Fruit fly (Drosophila melanogaster) whole organism, embryonic: ENCODE measurements around the gene CG46303.
A peak's percentile ranks its signal among the peaks of the same experiment; 100 is the strongest.

Experiments used
- ATbp ChIP-seq: fragments of 200-800 bp; sonication (Bioruptor generic); optimal IDR thresholded peaks from 2 replicates; lab custom pipeline; 2017; ENCODE audit warnings: missing biosample characterization, mild to moderate bottlenecking, missing genetic modification characterization, missing genetic modification reagents
- B-H1 ChIP-seq: fragments of 200-800 bp; sonication (Bioruptor generic); IDR thresholded peaks from 3 replicates; pipeline ENCODE4 v1.3.6; 2022; ENCODE audit warnings: missing biosample characterization, missing genetic modification characterization
- Bdp1 ChIP-seq: fragments of 200-800 bp; sonication (Bioruptor generic); optimal IDR thresholded peaks from 3 replicates; lab custom pipeline; 2016; ENCODE audit warnings: missing biosample characterization, missing genetic modification characterization
- CG10462 ChIP-seq: fragments of 200-800 bp; sonication (Bioruptor generic); optimal IDR thresholded peaks from 2 replicates; lab custom pipeline; 2016; ENCODE audit warnings: missing biosample characterization, missing genetic modification characterization
- CG10565 ChIP-seq: fragments of 200-800 bp; sonication (Bioruptor generic); optimal IDR thresholded peaks from 3 replicates; lab custom pipeline; 2016; ENCODE audit warnings: missing biosample characterization, mild to moderate bottlenecking, missing genetic modification characterization
- CG11695 ChIP-seq: fragments of 200-800 bp; sonication (Bioruptor generic); IDR thresholded peaks from 3 replicates; pipeline ENCODE4 v1.3.6; 2022; ENCODE audit warnings: missing biosample characterization, missing genetic modification characterization
- CG12769 ChIP-seq: fragments of 200-800 bp; sonication (Bioruptor generic); optimal IDR thresholded peaks from 2 replicates; lab custom pipeline; 2019; ENCODE audit warnings: missing biosample characterization, mild to moderate bottlenecking, missing genetic modification characterization, moderate library complexity
- CG13894 ChIP-seq: fragments of 200-800 bp; sonication (Bioruptor generic); optimal IDR thresholded peaks from 3 replicates; lab custom pipeline; 2018; ENCODE audit warnings: missing biosample characterization, mild to moderate bottlenecking, missing genetic modification characterization, moderate library complexity
- CG14860 ChIP-seq: fragments of 200-800 bp; sonication (Bioruptor generic); IDR thresholded peaks from 3 replicates; pipeline ENCODE4 v1.3.6; 2022; ENCODE audit warnings: missing biosample characterization, missing genetic modification characterization; ENCODE audit not compliant: partially characterized antibody
- CG1603 ChIP-seq: fragments of 200-800 bp; sonication (Bioruptor generic); optimal IDR thresholded peaks from 2 replicates; lab custom pipeline; 2019; ENCODE audit warnings: missing biosample characterization, mild to moderate bottlenecking, missing genetic modification characterization, moderate library complexity
- CG17361 ChIP-seq: fragments of 200-800 bp; sonication (Bioruptor generic); IDR thresholded peaks from 3 replicates; pipeline ENCODE4 v1.3.6; 2022; ENCODE audit warnings: missing biosample characterization, missing genetic modification characterization
- CG1792 ChIP-seq: fragments of 200-800 bp; sonication (Bioruptor generic); optimal IDR thresholded peaks from 2 replicates; lab custom pipeline; 2016; ENCODE audit warnings: missing biosample characterization, missing genetic modification characterization
- CG3163 ChIP-seq: fragments of 200-800 bp; sonication (Bioruptor generic); optimal IDR thresholded peaks from 3 replicates; lab custom pipeline; 2016; ENCODE audit warnings: missing biosample characterization, missing genetic modification characterization
- CG32532 ChIP-seq: fragments of 200-800 bp; sonication (Bioruptor generic); IDR thresholded peaks from 2 replicates; pipeline ENCODE4 v1.3.6; 2022; ENCODE audit warnings: missing biosample characterization, missing genetic modification characterization
- CG33213 ChIP-seq: fragments of 200-800 bp; sonication (Bioruptor generic); optimal IDR thresholded peaks from 3 replicates; lab custom pipeline; 2016; ENCODE audit warnings: missing biosample characterization, missing genetic modification characterization
- CG7928 ChIP-seq: fragments of 200-800 bp; sonication (Bioruptor generic); optimal IDR thresholded peaks from 2 replicates; lab custom pipeline; 2017; ENCODE audit warnings: missing biosample characterization, mild to moderate bottlenecking, missing genetic modification characterization
- CG8944 ChIP-seq: fragments of 200-800 bp; sonication (Bioruptor generic); optimal IDR thresholded peaks from 3 replicates; lab custom pipeline; 2016; ENCODE audit warnings: missing biosample characterization, missing genetic modification characterization
- CG9797 ChIP-seq: fragments of 200-800 bp; sonication (Bioruptor generic); optimal IDR thresholded peaks from 3 replicates; lab custom pipeline; 2018; ENCODE audit warnings: missing biosample characterization, mild to moderate bottlenecking, missing genetic modification characterization
- D ChIP-seq, 2 experiments: fragments of 200-800 bp in 1 of 2; fragments of >200 bp in 1 of 2; sonication (Bioruptor generic) in 1 of 2; optimal IDR thresholded peaks; 2 replicates in 1 of 2; 3 replicates in 1 of 2; lab custom pipeline; 2017; ENCODE audit warnings: mild to moderate bottlenecking in 1 of 2, missing biosample characterization in 1 of 2, missing genetic modification characterization in 1 of 2, missing genetic modification reagents in 1 of 2
- Dbx ChIP-seq: fragments of 200-800 bp; sonication (Bioruptor generic); IDR thresholded peaks from 3 replicates; pipeline ENCODE4 v1.3.6; 2022; ENCODE audit warnings: missing biosample characterization, missing genetic modification characterization
- Dek ChIP-seq: fragments of 200-800 bp; sonication (Bioruptor generic); optimal IDR thresholded peaks from 3 replicates; lab custom pipeline; 2019; ENCODE audit warnings: missing biosample characterization, mild to moderate bottlenecking, missing genetic modification characterization, moderate library complexity
- Fer1 ChIP-seq: fragments of 200-800 bp; sonication (Bioruptor generic); optimal IDR thresholded peaks from 2 replicates; lab custom pipeline; 2017; ENCODE audit warnings: missing biosample characterization, mild to moderate bottlenecking, missing genetic modification characterization
- Gug ChIP-seq: fragments of 200-800 bp; sonication (Bioruptor generic); IDR thresholded peaks from 4 replicates; pipeline ENCODE4 v1.3.6; 2022; ENCODE audit warnings: missing biosample characterization, missing genetic modification characterization
- Hmr ChIP-seq: fragments of 200-800 bp; sonication (Bioruptor generic); optimal IDR thresholded peaks from 3 replicates; lab custom pipeline; 2017; ENCODE audit warnings: mild to moderate bottlenecking, missing biosample characterization, missing genetic modification reagents, missing genetic modification characterization
- Hmx ChIP-seq: fragments of 200-800 bp; sonication (Bioruptor generic); optimal IDR thresholded peaks from 2 replicates; lab custom pipeline; 2016; ENCODE audit warnings: missing biosample characterization, missing genetic modification characterization
- Hr39 ChIP-seq: fragments of >200 bp; optimal IDR thresholded peaks from 2 replicates; lab custom pipeline; 2017
- Hsf ChIP-seq: fragments of 200-800 bp; sonication (Bioruptor generic); optimal IDR thresholded peaks from 3 replicates; lab custom pipeline; 2016; ENCODE audit warnings: missing biosample characterization, missing genetic modification characterization
- NC2α ChIP-seq: fragments of 200-800 bp; sonication (Bioruptor generic); optimal IDR thresholded peaks from 2 replicates; lab custom pipeline; 2016; ENCODE audit warnings: missing biosample characterization, missing genetic modification characterization
- Neu2 ChIP-seq: fragments of 200-800 bp; sonication (Bioruptor generic); optimal IDR thresholded peaks from 3 replicates; lab custom pipeline; 2016; ENCODE audit warnings: missing biosample characterization, missing genetic modification characterization, borderline replicate concordance
- Poxn ChIP-seq: fragments of 200-800 bp; sonication (Bioruptor generic); IDR thresholded peaks from 2 replicates; pipeline ENCODE4 v1.3.6; 2022; ENCODE audit warnings: missing biosample characterization, missing genetic modification characterization
- Spps ChIP-seq: fragments of 200-800 bp; sonication (Bioruptor generic); optimal IDR thresholded peaks from 2 replicates; lab custom pipeline; 2018; ENCODE audit warnings: missing biosample characterization, mild to moderate bottlenecking, missing genetic modification characterization
- YL-1 ChIP-seq: fragments of 200-800 bp; sonication (Bioruptor generic); optimal IDR thresholded peaks from 3 replicates; lab custom pipeline; 2017; ENCODE audit warnings: missing biosample characterization, mild to moderate bottlenecking, missing genetic modification characterization
- az2 ChIP-seq: fragments of 200-800 bp; sonication (Bioruptor generic); optimal IDR thresholded peaks from 3 replicates; lab custom pipeline; 2016; ENCODE audit warnings: missing biosample characterization, missing genetic modification characterization
- bcd ChIP-seq: fragments of 200-800 bp; sonication (Bioruptor generic); optimal IDR thresholded peaks from 2 replicates; lab custom pipeline; 2017; ENCODE audit warnings: missing biosample characterization, mild to moderate bottlenecking, missing genetic modification characterization
- caup ChIP-seq: fragments of 200-800 bp; sonication (Bioruptor generic); optimal IDR thresholded peaks from 3 replicates; lab custom pipeline; 2017; ENCODE audit warnings: missing biosample characterization, mild to moderate bottlenecking, missing genetic modification characterization, moderate library complexity; ENCODE audit not compliant: severe bottlenecking
- dati ChIP-seq: fragments of 200-800 bp; sonication (Bioruptor generic); IDR thresholded peaks from 2 replicates; pipeline ENCODE4 v1.3.6; 2022; ENCODE audit warnings: missing biosample characterization, missing genetic modification characterization
- dimm ChIP-seq: fragments of 200-800 bp; sonication (Bioruptor generic); IDR thresholded peaks from 2 replicates; pipeline ENCODE4 v1.3.6; 2022; ENCODE audit warnings: missing biosample characterization, missing genetic modification characterization
- disco-r ChIP-seq: fragments of 200-800 bp; sonication (Bioruptor generic); optimal IDR thresholded peaks from 2 replicates; lab custom pipeline; 2016; ENCODE audit warnings: missing biosample characterization, missing genetic modification characterization
- dm ChIP-seq: fragments of 200-800 bp; sonication (Bioruptor generic); optimal IDR thresholded peaks from 3 replicates; lab custom pipeline; 2016; ENCODE audit warnings: missing biosample characterization, missing genetic modification characterization
- her ChIP-seq: fragments of 200-800 bp; sonication (Bioruptor generic); optimal IDR thresholded peaks from 2 replicates; lab custom pipeline; 2016; ENCODE audit warnings: missing biosample characterization, missing genetic modification characterization
- inv ChIP-seq: fragments of 200-800 bp; sonication (Bioruptor generic); IDR thresholded peaks from 2 replicates; pipeline ENCODE4 v1.3.6; 2022; ENCODE audit warnings: missing biosample characterization, missing genetic modification characterization; ENCODE audit not compliant: partially characterized antibody
- lbe ChIP-seq: fragments of 200-800 bp; sonication (Bioruptor generic); optimal IDR thresholded peaks from 2 replicates; lab custom pipeline; 2016; ENCODE audit warnings: missing biosample characterization, mild to moderate bottlenecking, missing genetic modification characterization
- lmd ChIP-seq: fragments of 200-800 bp; sonication (Bioruptor generic); IDR thresholded peaks from 2 replicates; pipeline ENCODE4 v1.3.6; 2022; ENCODE audit warnings: missing biosample characterization, missing genetic modification characterization
- p53 ChIP-seq: fragments of 200-800 bp; sonication (Bioruptor generic); optimal IDR thresholded peaks from 2 replicates; lab custom pipeline; 2016; ENCODE audit warnings: missing biosample characterization, missing genetic modification characterization
- pan ChIP-seq, 4 experiments: fragments of >200 bp in 3 of 4; fragments of 200-800 bp in 1 of 4; sonication (Bioruptor generic) in 1 of 4; optimal IDR thresholded peaks in 3 of 4; IDR thresholded peaks in 1 of 4; 2 replicates each; pipeline versions ENCODE4 v1.3.6 to Lab custom; 2017 to 2022; ENCODE audit warnings: missing biosample characterization in 2 of 4, missing genetic modification characterization in 2 of 4, mixed read lengths in 1 of 4
- phol ChIP-seq: fragments of 200-800 bp; sonication (Bioruptor generic); optimal IDR thresholded peaks from 3 replicates; lab custom pipeline; 2018; ENCODE audit warnings: missing biosample characterization, mild to moderate bottlenecking, missing genetic modification characterization, moderate library complexity
- slp2 ChIP-seq: fragments of 200-800 bp; sonication (Bioruptor generic); optimal IDR thresholded peaks from 2 replicates; lab custom pipeline; 2016; ENCODE audit warnings: missing biosample characterization, missing genetic modification characterization
- sr ChIP-seq: fragments of 200-800 bp; sonication (Bioruptor generic); IDR thresholded peaks from 3 replicates; pipeline ENCODE4 v1.3.6; 2022; ENCODE audit warnings: missing biosample characterization, missing genetic modification characterization
- ssp ChIP-seq: fragments of 200-800 bp; sonication (Bioruptor generic); IDR thresholded peaks from 2 replicates; pipeline ENCODE4 v1.3.6; 2022; ENCODE audit warnings: missing biosample characterization, missing genetic modification characterization
- zfh2 ChIP-seq: fragments of 200-800 bp; sonication (Bioruptor generic); optimal IDR thresholded peaks from 2 replicates; lab custom pipeline; 2016; ENCODE audit warnings: missing biosample characterization, missing genetic modification characterization

Gene CG46303

dm6 chr3R:5824456-5824855 lies 2.7 kb downstream of the CG46303 start, which contains the start of the genes Sec20 and dgrn (continued):
- TF ChIP-seq zfh2 (GFP tag; lab: Kevin White, UChicago) (peak; percentile 55), az2 (GFP tag; lab: Kevin White, UChicago) (peak; percentile 70), Neu2 (no peak), CG8944 (no peak), ATbp (GFP tag; lab: Kevin White, UChicago) (no peak), Bdp1 (GFP tag; lab: Kevin White, UChicago) (no peak), CG17361 (GFP tag; lab: Robert Waterston, UW) (peak; percentile 82), Hmx (GFP tag; lab: Kevin White, UChicago) (no peak), inv (GFP tag; lab: Robert Waterston, UW) (peak; percentile 96), Hsf (GFP tag; lab: Kevin White, UChicago) (peak; percentile 64), bcd (GFP tag; lab: Kevin White, UChicago) (peak; percentile 62), Dbx (GFP tag; lab: Robert Waterston, UW) (peak; percentile 81), CG9797 (peak; percentile 29), dati (GFP tag; lab: Robert Waterston, UW) (no peak), lmd (GFP tag; lab: Robert Waterston, UW) (peak; percentile 30; the same call in 1 of the 2 replicates), B-H1 (GFP tag; lab: Robert Waterston, UW) (no peak), slp2 (GFP tag; lab: Kevin White, UChicago) (no peak), caup (GFP tag; lab: Kevin White, UChicago) (peak; percentile 54), YL-1 (peak; percentile 91), Gug (GFP tag; lab: Robert Waterston, UW) (peak; percentile 52; the same call in 2 of the 4 replicates), Dek (peak; percentile 62), NC2α (GFP tag; lab: Kevin White, UChicago) (no peak), Spps (peak; percentile 36), dimm (GFP tag; lab: Robert Waterston, UW) (no peak), disco-r (GFP tag; lab: Kevin White, UChicago) (no peak), CG14860 (GFP tag; lab: Robert Waterston, UW) (peak; percentile 82), lbe (peak; percentile 83), CG10565 (GFP tag; lab: Kevin White, UChicago) (no peak), Hr39 (lab: Kevin White, UChicago) (no peak), CG10462 (peak; percentile 31), CG33213 (GFP tag; lab: Kevin White, UChicago) (peak; percentile 20), dm (peak; percentile 48), Poxn (no peak), phol (tag; lab: Kevin White, UChicago) (peak; percentile 87), CG1792 (GFP tag; lab: Kevin White, UChicago) (no peak), p53 (GFP tag; lab: Kevin White, UChicago) (no peak), D (optimal IDR thresholded peaks at IDR 0.05; lab: Kevin White, UChicago) (no peak), D (GFP tag; optimal IDR thresholded peaks at IDR 0.05; lab: Kevin White, UChicago) (peak; percentile 24), sr (GFP tag; lab: Robert Waterston, UW) (no peak), CG1603 (tag; lab: Kevin White, UChicago) (peak; percentile 41), CG7928 (GFP tag; lab: Kevin White, UChicago) (no peak), Fer1 (GFP tag; lab: Kevin White, UChicago) (peak; percentile 59), CG11695 (GFP tag; lab: Robert Waterston, UW) (0 out of 3 replicates have a peak, but pooled peaks have one; percentile 19), Hmr (peak; percentile 70), CG12769 (tag; lab: Kevin White, UChicago) (no peak), CG13894 (tag; lab: Kevin White, UChicago) (peak; percentile 58), pan (optimal IDR thresholded peaks at IDR 0.05; lab: Kevin White, UChicago) (no peak), pan (GFP tag; optimal IDR thresholded peaks at IDR 0.05 in 1 of 2, IDR thresholded peaks at IDR 0.05 in 1 of 2) (peak in 1 of 2 experiments; percentile 37), ssp (GFP tag; lab: Robert Waterston, UW) (no peak; the same call in 1 of the 2 replicates), CG3163 (no peak), her (GFP tag; lab: Kevin White, UChicago) (no peak), CG32532 (GFP tag; lab: Robert Waterston, UW) (peak; percentile 60)
